Worm (Caenorhabditis elegans): ENCODE measurements around the gene Y110A2AL.9.

Y110A2AL.9 gene

ce11 chrII:2859873-2860821 is 6.3 kb downstream of the Y110A2AL.9 start:
- TF ChIP-seq ZK546.5 (tag; optimal IDR thresholded peaks at IDR 0.05): no peak
- TF ChIP-seq mab-5 (tag; optimal IDR thresholded peaks at IDR 0.05): no peak
- no peak for TF ChIP-seq elt-3 (tag; optimal IDR thresholded peaks at IDR 0.05)
- TF ChIP-seq nhr-11 (tag; optimal IDR thresholded peaks at IDR 0.05): no peak
- TF ChIP-seq mdl-1 (tag; optimal IDR thresholded peaks at IDR 0.05): no peak
- peak; percentile 2 for TF ChIP-seq nhr-129 (tag; optimal IDR thresholded peaks at IDR 0.05)
- peak; percentile 16 for TF ChIP-seq nhr-21 (tag; optimal IDR thresholded peaks at IDR 0.05)

ce11 chrII:2859315-2859714 is 7.1 kb downstream of the Y110A2AL.9 start:
- TF ChIP-seq unc-62 (GFP tag; optimal IDR thresholded peaks at IDR 0.05) (no peak), zag-1 (tag; optimal IDR thresholded peaks at IDR 0.05) (no peak), Y55F3AM.14 (GFP tag; optimal IDR thresholded peaks at IDR 0.05) (no peak), ztf-11 (tag; optimal IDR thresholded peaks at IDR 0.05) (no peak), dmd-4 (tag; optimal IDR thresholded peaks at IDR 0.05) (no peak)

- TF ChIP-seq sma-9 (GFP tag; optimal IDR thresholded peaks at IDR 0.05) (peak; percentile 20), sma-9 (tag; optimal IDR thresholded peaks at IDR 0.05) (no peak), snpc-4 (tag; optimal IDR thresholded peaks at IDR 0.05) (no peak)
Measured at ce11 chrII:2858851-2859250, 7.6 kb downstream of the Y110A2AL.9 start.

ce11 chrII:2857559-2857958 is 8.9 kb downstream of the Y110A2AL.9 start:
- TF ChIP-seq gmeb-1 (tag; optimal IDR thresholded peaks at IDR 0.05) (no peak), fos-1 (tag; optimal IDR thresholded peaks at IDR 0.05) (no peak), nhr-77 (tag; optimal IDR thresholded peaks at IDR 0.05) (no peak), ztf-4 (tag; optimal IDR thresholded peaks at IDR 0.05) (no peak), ZK546.5 (tag; optimal IDR thresholded peaks at IDR 0.05) (no peak), unc-62 (GFP tag; optimal IDR thresholded peaks at IDR 0.05) (no peak), blmp-1 (tag; optimal IDR thresholded peaks at IDR 0.05; ENCODE audit: insufficient read depth) (peak; percentile 6), egl-27 (tag; optimal IDR thresholded peaks at IDR 0.05) (no peak), nhr-237 (tag; optimal IDR thresholded peaks at IDR 0.05) (no peak), mbf-1 (tag; optimal IDR thresholded peaks at IDR 0.05) (no peak), mab-5 (tag; optimal IDR thresholded peaks at IDR 0.05) (no peak), ceh-16 (tag; optimal IDR thresholded peaks at IDR 0.05) (peak; percentile 53), unc-55 (GFP tag; optimal IDR thresholded peaks at IDR 0.05) (no peak), lin-13 (GFP tag; optimal IDR thresholded peaks at IDR 0.05) (no peak), F13H6.1 (tag; optimal IDR thresholded peaks at IDR 0.05) (no peak), lin-39 (tag; optimal IDR thresholded peaks at IDR 0.05) (no peak), nhr-129 (tag; optimal IDR thresholded peaks at IDR 0.05) (no peak), ztf-11 (tag; optimal IDR thresholded peaks at IDR 0.05) (no peak), sma-3 (GFP tag; optimal IDR thresholded peaks at IDR 0.05) (no peak), ama-1 (optimal IDR thresholded peaks at IDR 0.05) (no peak), alr-1 (tag; optimal IDR thresholded peaks at IDR 0.05) (no peak), unc-39 (tag; optimal IDR thresholded peaks at IDR 0.05) (no peak), nhr-21 (tag; optimal IDR thresholded peaks at IDR 0.05) (peak; percentile 35), nhr-25 (tag; optimal IDR thresholded peaks at IDR 0.05) (peak; percentile 67), ceh-82 (tag; optimal IDR thresholded peaks at IDR 0.05) (no peak), sma-9 (GFP tag; optimal IDR thresholded peaks at IDR 0.05) (peak; percentile 8), sma-9 (tag; optimal IDR thresholded peaks at IDR 0.05) (no peak), nhr-12 (tag; optimal IDR thresholded peaks at IDR 0.05) (no peak)

ce11 chrII:2856114-2856513 is 10.3 kb downstream of the Y110A2AL.9 start:
- TF ChIP-seq fos-1 (tag; optimal IDR thresholded peaks at IDR 0.05) (peak; percentile 7), elt-1 (tag; optimal IDR thresholded peaks at IDR 0.05) (no peak)
